Worm (Caenorhabditis elegans) whole organism, midembryonic: ENCODE results near the gene bcl-7.
A peak's percentile ranks its signal among the peaks of the same experiment; 100 is the strongest.

Source experiments
- T22C8.4 ChIP-seq: fragments of 200-800 bp; sonication (Bioruptor generic); IDR thresholded peaks from 2 replicates; pipeline ENCODE4 v1.3.6; 2022; ENCODE audit warnings: missing genetic modification characterization, missing compliant biosample characterization
- cog-1 ChIP-seq: sonication (generic microtip); optimal IDR thresholded peaks from 2 replicates; lab custom pipeline; 2016; ENCODE audit warnings: missing genetic modification characterization, missing compliant biosample characterization
- flt-1 ChIP-seq: fragments of 200-800 bp; sonication (Bioruptor generic); IDR thresholded peaks from 2 replicates; pipeline ENCODE4 v1.3.6; 2022; ENCODE audit warnings: missing genetic modification characterization, missing compliant biosample characterization
- klf-2 ChIP-seq: fragments of 200-800 bp; sonication (Bioruptor generic); conservative IDR thresholded peaks from 2 replicates; pipeline ENCODE4 v1.3.6; 2022; ENCODE audit warnings: missing genetic modification reagents, missing genetic modification characterization, missing compliant biosample characterization
- med-1 ChIP-seq: sonication (generic microtip); optimal IDR thresholded peaks from 2 replicates; lab custom pipeline; 2017; ENCODE audit warnings: missing genetic modification characterization, mild to moderate bottlenecking, missing compliant biosample characterization, antibody characterized with exemption, missing genetic modification reagents; ENCODE audit not compliant: insufficient read depth
- ref-1 ChIP-seq: fragments of 200-800 bp; sonication (Bioruptor generic); conservative IDR thresholded peaks from 2 replicates; pipeline ENCODE4 v1.3.6; 2022; ENCODE audit warnings: missing genetic modification reagents, missing genetic modification characterization, missing compliant biosample characterization
- tab-1 ChIP-seq: fragments of 200-800 bp; sonication (Bioruptor generic); IDR thresholded peaks from 2 replicates; pipeline ENCODE4 v1.3.6; 2022; ENCODE audit warnings: missing genetic modification characterization, missing compliant biosample characterization
- ztf-23 ChIP-seq: fragments of 200-800 bp; sonication (Bioruptor generic); IDR thresholded peaks from 2 replicates; pipeline ENCODE4 v1.3.6; 2022; ENCODE audit warnings: missing genetic modification reagents, missing genetic modification characterization, missing compliant biosample characterization
- ztf-29 ChIP-seq: fragments of 200-800 bp; sonication (Bioruptor generic); IDR thresholded peaks from 2 replicates; pipeline ENCODE4 v1.3.6; 2022; ENCODE audit warnings: missing genetic modification reagents, missing genetic modification characterization, missing compliant biosample characterization

The bcl-7 gene

ce11 chrIII:5943368-5944180, 17.7 kb downstream of the bcl-7 start:
- no peak for TF ChIP-seq ztf-29 (GFP tag; lab: Robert Waterston, UW)
- 0 out of 2 replicates have a peak, but pooled peaks have one; percentile 20 for TF ChIP-seq tab-1
- TF ChIP-seq flt-1 (GFP tag; lab: Robert Waterston, UW): no peak
- TF ChIP-seq T22C8.4 (GFP tag; lab: Robert Waterston, UW): 0 out of 2 replicates have a peak, but pooled peaks have one; percentile 7
- no peak for TF ChIP-seq klf-2 (GFP tag; lab: Robert Waterston, UW)

- TF ChIP-seq cog-1 (tag; lab: Kevin White, UChicago): no peak
- no peak for TF ChIP-seq med-1
- no peak for TF ChIP-seq ztf-29 (GFP tag; lab: Robert Waterston, UW)
- TF ChIP-seq flt-1 (GFP tag; lab: Robert Waterston, UW): no peak
- no peak for TF ChIP-seq klf-2 (GFP tag; lab: Robert Waterston, UW)
- no peak for TF ChIP-seq T22C8.4 (GFP tag; lab: Robert Waterston, UW)
- TF ChIP-seq ref-1 (GFP tag; lab: Robert Waterston, UW): no peak
- no peak for TF ChIP-seq ztf-23 (GFP tag; lab: Robert Waterston, UW)
- no peak for TF ChIP-seq tab-1
These were observed 20.0 kb downstream of the bcl-7 start, which contains the start of gene F25B5.5 for ce11 chrIII:5945865-5946264. Gene F25B5.5 (minus strand): TSS chrIII:5946124.

- TF ChIP-seq flt-1 (GFP tag; lab: Robert Waterston, UW) (no peak), ztf-29 (GFP tag; lab: Robert Waterston, UW) (no peak), tab-1 (no peak), cog-1 (tag; lab: Kevin White, UChicago) (no peak), T22C8.4 (GFP tag; lab: Robert Waterston, UW) (no peak), med-1 (no peak), klf-2 (GFP tag; lab: Robert Waterston, UW) (no peak), ztf-23 (GFP tag; lab: Robert Waterston, UW) (no peak), ref-1 (GFP tag; lab: Robert Waterston, UW) (no peak)
These were observed 22.5 kb downstream of the bcl-7 start, which contains the start of the genes F25B5.6 and F25B5.3 for ce11 chrIII:5948162-5948933. Gene F25B5.6 (minus strand): TSS chrIII:5948733. Gene F25B5.3 (plus strand): TSS chrIII:5948883.

ce11 chrIII:5948986-5949385, 23.1 kb downstream of the bcl-7 start:
- TF ChIP-seq klf-2 (GFP tag; lab: Robert Waterston, UW): no peak
- TF ChIP-seq cog-1 (tag; lab: Kevin White, UChicago): no peak
- TF ChIP-seq med-1: no peak
- no peak for TF ChIP-seq ztf-29 (GFP tag; lab: Robert Waterston, UW)

- TF ChIP-seq ztf-29 (GFP tag; lab: Robert Waterston, UW): no peak
- TF ChIP-seq T22C8.4 (GFP tag; lab: Robert Waterston, UW): no peak
- TF ChIP-seq tab-1: no peak
- no peak for TF ChIP-seq ztf-23 (GFP tag; lab: Robert Waterston, UW)
- no peak for TF ChIP-seq ref-1 (GFP tag; lab: Robert Waterston, UW)
- TF ChIP-seq flt-1 (GFP tag; lab: Robert Waterston, UW): no peak
- TF ChIP-seq klf-2 (GFP tag; lab: Robert Waterston, UW): no peak
- no peak for TF ChIP-seq med-1
- TF ChIP-seq cog-1 (tag; lab: Kevin White, UChicago): no peak
These were observed 23.9 kb downstream of the bcl-7 start for ce11 chrIII:5949817-5950216.

- TF ChIP-seq cog-1 (tag; lab: Kevin White, UChicago) (no peak), flt-1 (GFP tag; lab: Robert Waterston, UW) (no peak), med-1 (no peak), ref-1 (GFP tag; lab: Robert Waterston, UW) (no peak), ztf-23 (GFP tag; lab: Robert Waterston, UW) (no peak), tab-1 (no peak), T22C8.4 (GFP tag; lab: Robert Waterston, UW) (no peak), ztf-29 (GFP tag; lab: Robert Waterston, UW) (no peak), klf-2 (GFP tag; lab: Robert Waterston, UW) (no peak)
These were observed 25.0 kb downstream of the bcl-7 start for ce11 chrIII:5950756-5951345.

- TF ChIP-seq ztf-29 (GFP tag; lab: Robert Waterston, UW) (no peak), ztf-23 (GFP tag; lab: Robert Waterston, UW) (no peak), cog-1 (tag; lab: Kevin White, UChicago) (no peak), T22C8.4 (GFP tag; lab: Robert Waterston, UW) (no peak), flt-1 (GFP tag; lab: Robert Waterston, UW) (no peak), ref-1 (GFP tag; lab: Robert Waterston, UW) (no peak), med-1 (no peak), klf-2 (GFP tag; lab: Robert Waterston, UW) (no peak), tab-1 (no peak)
These were observed 25.9 kb downstream of the bcl-7 start for ce11 chrIII:5951589-5952378.
